Worm (Caenorhabditis elegans) whole organism, L3 larva: Measurements from ENCODE around the gene xbx-9.

Experiments
- R02D3.7 ChIP-seq: fragments of 150-350 bp; optimal IDR thresholded peaks from 2 replicates; lab custom pipeline; 2014; ENCODE audit warnings: missing biosample characterization, missing genetic modification characterization
- ZK546.5 ChIP-seq: sonication (generic microtip); optimal IDR thresholded peaks from 2 replicates; lab custom pipeline; 2017; ENCODE audit warnings: missing biosample characterization, missing genetic modification characterization
- ama-1 ChIP-seq: fragments of 150-350 bp; optimal IDR thresholded peaks from 2 replicates; lab custom pipeline; 2018
- ceh-16 ChIP-seq: sonication (generic microtip); optimal IDR thresholded peaks from 2 replicates; lab custom pipeline; 2017; ENCODE audit warnings: missing biosample characterization, missing genetic modification characterization
- ceh-82 ChIP-seq: fragments of 150-350 bp; optimal IDR thresholded peaks from 2 replicates; lab custom pipeline; 2014; ENCODE audit warnings: missing biosample characterization, missing genetic modification characterization
- ceh-9 ChIP-seq: sonication (generic microtip); optimal IDR thresholded peaks from 2 replicates; lab custom pipeline; 2018; ENCODE audit warnings: missing biosample characterization, missing genetic modification characterization
- egl-27 ChIP-seq: sonication (generic microtip); optimal IDR thresholded peaks from 4 replicates; lab custom pipeline; 2017; ENCODE audit warnings: missing biosample characterization, missing genetic modification reagents, missing genetic modification characterization
- elt-2 ChIP-seq: sonication (generic microtip); optimal IDR thresholded peaks from 2 replicates; lab custom pipeline; 2016; ENCODE audit warnings: missing genetic modification reagents, mild to moderate bottlenecking, missing genetic modification characterization, missing compliant biosample characterization
- elt-3 ChIP-seq, 3 experiments: fragments of 150-350 bp in 1 of 3; sonication (generic microtip) in 2 of 3; optimal IDR thresholded peaks; 2 replicates in 2 of 3; 4 replicates in 1 of 3; lab custom pipeline; 2014 to 2017; ENCODE audit warnings: missing biosample characterization in 3 of 3, missing genetic modification characterization in 3 of 3
- fkh-10 ChIP-seq: sonication (generic microtip); optimal IDR thresholded peaks from 2 replicates; lab custom pipeline; 2017; ENCODE audit warnings: missing biosample characterization, missing genetic modification reagents, missing genetic modification characterization
- fkh-2 ChIP-seq: fragments of 150-350 bp; optimal IDR thresholded peaks from 2 replicates; lab custom pipeline; 2014; ENCODE audit warnings: missing biosample characterization, missing genetic modification reagents, missing genetic modification characterization
- hmg-11 ChIP-seq: sonication (generic microtip); optimal IDR thresholded peaks from 2 replicates; lab custom pipeline; 2016; ENCODE audit warnings: missing genetic modification characterization, missing compliant biosample characterization
- jun-1 ChIP-seq: fragments of 150-350 bp; optimal IDR thresholded peaks from 2 replicates; lab custom pipeline; 2014; ENCODE audit warnings: missing biosample characterization, missing genetic modification reagents, missing genetic modification characterization
- lin-15B ChIP-seq: fragments of 150-350 bp; optimal IDR thresholded peaks from 2 replicates; lab custom pipeline; 2014; ENCODE audit warnings: missing biosample characterization, missing genetic modification characterization
- lin-39 ChIP-seq: fragments of 150-350 bp; optimal IDR thresholded peaks from 2 replicates; lab custom pipeline; 2018; ENCODE audit warnings: missing biosample characterization, missing genetic modification reagents, missing genetic modification characterization
- lsy-12 ChIP-seq: sonication (generic microtip); optimal IDR thresholded peaks from 2 replicates; lab custom pipeline; 2016; ENCODE audit warnings: mild to moderate bottlenecking, missing genetic modification characterization, missing compliant biosample characterization
- nhr-11 ChIP-seq: fragments of 150-350 bp; optimal IDR thresholded peaks from 2 replicates; lab custom pipeline; 2014; ENCODE audit warnings: missing biosample characterization, missing genetic modification characterization
- nhr-237 ChIP-seq: fragments of 150-350 bp; optimal IDR thresholded peaks from 2 replicates; lab custom pipeline; 2014; ENCODE audit warnings: missing biosample characterization, missing genetic modification characterization
- nhr-25 ChIP-seq: sonication (generic microtip); optimal IDR thresholded peaks from 2 replicates; lab custom pipeline; 2017; ENCODE audit warnings: missing biosample characterization, missing genetic modification characterization
- nhr-28 ChIP-seq: fragments of 150-350 bp; optimal IDR thresholded peaks from 2 replicates; lab custom pipeline; 2014; ENCODE audit warnings: missing biosample characterization, missing genetic modification characterization
- nhr-43 ChIP-seq: sonication (generic microtip); optimal IDR thresholded peaks from 2 replicates; lab custom pipeline; 2016; ENCODE audit warnings: mild to moderate bottlenecking, missing genetic modification characterization, missing compliant biosample characterization; ENCODE audit not compliant: poor library complexity, severe bottlenecking
- nhr-76 ChIP-seq: fragments of 150-350 bp; sonication (generic microtip); optimal IDR thresholded peaks from 5 replicates; lab custom pipeline; 2014; ENCODE audit warnings: missing biosample characterization, missing genetic modification characterization
- nhr-77 ChIP-seq: fragments of 150-350 bp; optimal IDR thresholded peaks from 2 replicates; lab custom pipeline; 2014; ENCODE audit warnings: missing biosample characterization, missing genetic modification characterization
- skn-1 ChIP-seq: fragments of 150-350 bp; optimal IDR thresholded peaks from 2 replicates; lab custom pipeline; 2014; ENCODE audit warnings: missing biosample characterization, missing genetic modification characterization
- snpc-4 ChIP-seq: fragments of 150-350 bp; optimal IDR thresholded peaks from 2 replicates; lab custom pipeline; 2014; ENCODE audit warnings: missing biosample characterization, missing genetic modification characterization
- tbx-2 ChIP-seq: sonication (generic microtip); optimal IDR thresholded peaks from 2 replicates; lab custom pipeline; 2016; ENCODE audit warnings: mild to moderate bottlenecking, missing genetic modification characterization, missing compliant biosample characterization
- unc-39 ChIP-seq: sonication (generic microtip); optimal IDR thresholded peaks from 4 replicates; lab custom pipeline; 2017; ENCODE audit warnings: missing biosample characterization, missing genetic modification characterization
- unc-62 ChIP-seq: fragments of 150-350 bp; sonication (generic microtip); optimal IDR thresholded peaks from 4 replicates; lab custom pipeline; 2014; ENCODE audit warnings: missing biosample characterization, missing genetic modification reagents, missing genetic modification characterization
- zag-1 ChIP-seq: fragments of 150-350 bp; optimal IDR thresholded peaks from 2 replicates; lab custom pipeline; 2014; ENCODE audit warnings: missing biosample characterization, missing genetic modification characterization
- ztf-4 ChIP-seq: fragments of 150-350 bp; optimal IDR thresholded peaks from 2 replicates; lab custom pipeline; 2014; ENCODE audit warnings: missing biosample characterization, missing genetic modification characterization

The xbx-9 gene

DNA sequence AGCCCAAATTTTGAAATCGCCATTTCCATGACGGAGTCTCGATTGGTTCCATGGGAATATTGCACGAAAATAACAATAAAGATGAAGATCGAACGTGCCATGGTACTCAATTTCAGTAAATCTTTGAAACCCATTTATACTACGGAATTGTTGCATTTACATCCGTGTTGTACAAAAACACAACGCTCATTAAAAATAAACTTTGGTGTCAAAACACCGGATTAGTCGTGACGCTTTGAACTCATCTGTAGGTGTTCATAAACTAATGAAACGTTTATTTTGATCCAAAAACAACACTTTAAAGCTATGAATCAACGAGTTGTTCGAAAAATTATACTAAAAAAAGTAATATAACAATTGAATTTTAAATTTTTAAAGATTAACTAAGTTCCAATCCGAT, 19.9 kb upstream of the xbx-9 start, which contains the start of gene R11D1.4:
TSS of gene R11D1.4 (minus strand) at position 101 of the 400 bp plus-strand sequence.
- TF ChIP-seq tbx-2 (tag; lab: Kevin White, UChicago) (no peak), nhr-28 (tag; lab: Kevin White, UChicago) (no peak), unc-39 (tag; lab: Kevin White, UChicago) (no peak), lin-15B (tag; lab: Kevin White, UChicago) (no peak), elt-3 (tag; optimal IDR thresholded peaks at IDR 0.05; lab: Kevin White, UChicago) (no peak), hmg-11 (tag; lab: Kevin White, UChicago) (no peak), ceh-9 (tag; lab: Kevin White, UChicago) (no peak), ama-1 (lab: Kevin White, UChicago) (no peak), elt-2 (tag; lab: Kevin White, UChicago) (no peak), nhr-43 (tag; lab: Kevin White, UChicago) (no peak), fkh-2 (tag; lab: Kevin White, UChicago) (no peak), ZK546.5 (tag; lab: Kevin White, UChicago) (no peak), fkh-10 (no peak), nhr-237 (tag; lab: Kevin White, UChicago) (no peak), ceh-82 (no peak), nhr-25 (no peak), nhr-76 (no peak)

DNA sequence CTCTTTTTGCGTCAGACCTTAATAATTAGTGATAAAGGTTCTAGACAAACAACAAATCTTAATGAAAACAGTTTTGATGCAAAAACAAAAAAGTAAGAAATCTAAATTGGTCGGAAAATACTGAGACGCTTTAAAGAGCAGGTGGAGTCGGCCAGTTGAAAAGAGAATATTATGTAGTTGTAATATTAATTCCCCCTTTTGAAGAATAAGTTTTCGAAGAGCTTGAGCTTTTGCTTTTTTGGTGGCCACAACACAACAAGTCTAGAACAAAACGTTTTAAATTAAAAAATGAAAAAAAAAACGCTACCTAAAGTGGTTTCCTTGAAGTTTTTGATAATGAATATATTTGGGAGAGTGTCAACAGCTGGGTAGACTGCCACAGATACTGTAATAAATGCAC, 17.6 kb upstream of the xbx-9 start, which contains the start of gene str-178:
TSS of gene str-178 (minus strand) at position 101 of the 400 bp plus-strand sequence.
- TF ChIP-seq nhr-11 (tag; lab: Kevin White, UChicago) (no peak), ceh-16 (tag; lab: Kevin White, UChicago) (no peak), nhr-43 (tag; lab: Kevin White, UChicago) (no peak), fkh-2 (tag; lab: Kevin White, UChicago) (no peak), ceh-9 (tag; lab: Kevin White, UChicago) (no peak), lsy-12 (tag; lab: Kevin White, UChicago) (no peak), lin-39 (tag; lab: Kevin White, UChicago) (no peak), zag-1 (no peak), ztf-4 (tag; lab: Kevin White, UChicago) (no peak), nhr-28 (tag; lab: Kevin White, UChicago) (no peak), unc-62 (GFP tag; lab: Kevin White, UChicago) (no peak), tbx-2 (tag; lab: Kevin White, UChicago) (no peak), skn-1 (tag; lab: Kevin White, UChicago) (no peak)

DNA sequence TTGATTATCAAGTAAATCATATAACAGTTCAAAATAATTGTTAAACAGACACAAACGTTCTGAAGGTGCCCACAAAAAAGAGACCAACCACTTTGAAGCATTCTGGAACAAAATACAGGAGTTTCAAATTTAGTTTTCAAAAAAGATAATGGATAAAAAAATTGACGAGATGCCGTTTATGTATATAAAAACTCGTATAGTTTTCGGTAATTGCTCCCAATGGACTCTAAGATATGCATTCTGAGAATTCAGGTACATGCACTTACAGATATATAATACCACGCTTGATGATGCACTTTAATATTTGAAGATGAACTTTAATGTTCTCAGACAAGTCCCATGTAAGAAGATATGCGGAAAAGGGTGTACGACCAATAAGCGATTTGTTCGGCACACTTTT, 15.4 kb upstream of the xbx-9 start, which contains the start of gene str-181:
TSS of gene str-181 (minus strand) at position 101 of the 400 bp plus-strand sequence.
- TF ChIP-seq snpc-4 (tag; lab: Kevin White, UChicago) (no peak), ceh-16 (tag; lab: Kevin White, UChicago) (no peak), nhr-77 (no peak), nhr-25 (no peak), egl-27 (tag; lab: Kevin White, UChicago) (no peak), nhr-28 (tag; lab: Kevin White, UChicago) (no peak), ceh-9 (tag; lab: Kevin White, UChicago) (no peak), nhr-76 (no peak), R02D3.7 (tag; lab: Kevin White, UChicago) (no peak), hmg-11 (tag; lab: Kevin White, UChicago) (no peak)

DNA sequence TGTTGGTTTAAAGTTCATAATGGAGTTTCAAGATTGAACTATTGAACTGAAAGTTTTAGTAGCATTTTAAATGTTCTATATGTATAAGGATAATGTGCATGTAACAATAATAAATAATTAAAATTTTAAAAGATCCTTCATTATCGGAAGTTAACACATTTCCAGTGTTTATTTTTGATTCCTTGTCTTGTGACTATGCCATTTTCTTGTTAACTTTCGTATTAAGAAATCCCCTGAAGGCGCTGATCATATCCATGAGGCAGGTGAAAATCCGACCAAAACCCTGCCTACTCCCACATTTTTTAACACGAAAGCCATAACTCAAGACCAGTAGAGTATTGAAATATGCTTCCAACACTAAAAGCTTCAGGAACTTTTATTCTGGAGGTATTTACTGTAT, 14.3 kb upstream of the xbx-9 start, which contains the start of gene R11D1.7:
TSS of gene R11D1.7 (plus strand) at position 301 of the 400 bp plus-strand sequence.
- TF ChIP-seq nhr-28 (tag; lab: Kevin White, UChicago) (no peak), elt-2 (tag; lab: Kevin White, UChicago) (no peak), jun-1 (tag; lab: Kevin White, UChicago) (no peak), ceh-16 (tag; lab: Kevin White, UChicago) (no peak), nhr-25 (no peak)

DNA sequence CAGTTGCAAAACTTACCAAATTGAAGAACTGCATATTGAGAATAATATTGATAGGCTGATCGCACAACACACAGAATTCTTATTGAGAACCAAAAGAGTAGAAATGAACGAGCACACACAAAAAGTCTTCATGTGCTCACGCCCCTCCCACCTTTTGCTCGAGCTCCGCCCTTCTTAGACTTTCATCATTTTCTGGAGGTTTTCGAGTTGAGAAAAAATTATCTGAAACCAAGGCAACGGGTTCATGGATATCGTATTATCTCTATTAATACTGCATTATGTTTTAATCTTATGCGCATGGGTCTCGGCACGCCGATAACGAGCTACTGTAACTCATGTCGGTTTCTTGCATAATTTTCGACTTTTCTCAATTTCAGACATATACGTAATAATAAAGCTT, 8.1 kb upstream of the xbx-9 start, which contains the start of gene R11D1.12:
TSS of gene R11D1.12 (minus strand) at position 101 of the 400 bp plus-strand sequence.
- TF ChIP-seq nhr-43 (tag; lab: Kevin White, UChicago) (no peak), fkh-2 (tag; lab: Kevin White, UChicago) (no peak), jun-1 (tag; lab: Kevin White, UChicago) (no peak), elt-2 (tag; lab: Kevin White, UChicago) (no peak)
- TF ChIP-seq, all 47 proteins: peak for 0
